Fruit fly (Drosophila melanogaster) whole organism, adult: ENCODE results near the gene CG4438.
A peak's percentile ranks its signal among the peaks of the same experiment; 100 is the strongest.

Source experiments
- CG11617 ChIP-seq: fragments of 200-800 bp; sonication (Bioruptor generic); optimal IDR thresholded peaks from 2 replicates; lab custom pipeline; 2017; ENCODE audit warnings: mild to moderate bottlenecking, missing biosample characterization, missing genetic modification reagents, missing genetic modification characterization
- CG12768 ChIP-seq: fragments of 200-800 bp; sonication (Bioruptor generic); optimal IDR thresholded peaks from 2 replicates; lab custom pipeline; 2017; ENCODE audit warnings: missing biosample characterization, missing genetic modification characterization, mild to moderate bottlenecking, moderate library complexity, missing genetic modification reagents
- CG14711 ChIP-seq: fragments of 200-800 bp; sonication (Bioruptor generic); optimal IDR thresholded peaks from 2 replicates; lab custom pipeline; 2018; ENCODE audit warnings: missing biosample characterization, mild to moderate bottlenecking, missing genetic modification characterization, moderate library complexity
- CG1620 ChIP-seq: fragments of 200-800 bp; sonication (Bioruptor generic); optimal IDR thresholded peaks from 2 replicates; lab custom pipeline; 2016; ENCODE audit warnings: missing biosample characterization, missing genetic modification characterization
- CG33017 ChIP-seq: fragments of 200-800 bp; sonication (Bioruptor generic); optimal IDR thresholded peaks from 2 replicates; lab custom pipeline; 2018; ENCODE audit warnings: missing biosample characterization, mild to moderate bottlenecking, missing genetic modification characterization, moderate library complexity
- CG5204 ChIP-seq: fragments of 200-800 bp; sonication (Bioruptor generic); optimal IDR thresholded peaks from 2 replicates; lab custom pipeline; 2016; ENCODE audit warnings: missing biosample characterization, missing genetic modification characterization
- CG7045 ChIP-seq: fragments of 200-800 bp; sonication (Bioruptor generic); optimal IDR thresholded peaks from 2 replicates; lab custom pipeline; 2017; ENCODE audit warnings: missing biosample characterization, mild to moderate bottlenecking, missing genetic modification characterization
- CG7101 ChIP-seq: fragments of 200-800 bp; sonication (Bioruptor generic); optimal IDR thresholded peaks from 2 replicates; lab custom pipeline; 2018; ENCODE audit warnings: missing biosample characterization, mild to moderate bottlenecking, missing genetic modification characterization, moderate library complexity
- Clk ChIP-seq: fragments of 200-800 bp; sonication (Bioruptor generic); optimal IDR thresholded peaks from 2 replicates; lab custom pipeline; 2017; ENCODE audit warnings: missing biosample characterization, missing genetic modification characterization
- Crg-1 ChIP-seq: fragments of 200-800 bp; sonication (Bioruptor generic); optimal IDR thresholded peaks from 2 replicates; lab custom pipeline; 2016; ENCODE audit warnings: missing biosample characterization, missing genetic modification characterization
- Hr96 ChIP-seq: fragments of 200-800 bp; sonication (Bioruptor generic); optimal IDR thresholded peaks from 2 replicates; lab custom pipeline; 2016; ENCODE audit warnings: missing biosample characterization, missing genetic modification characterization
- Mnt ChIP-seq: fragments of 200-800 bp; sonication (Bioruptor generic); optimal IDR thresholded peaks from 2 replicates; lab custom pipeline; 2016; ENCODE audit warnings: missing biosample characterization, mild to moderate bottlenecking, missing genetic modification characterization
- bab1 ChIP-seq: fragments of 200-800 bp; sonication (Bioruptor generic); optimal IDR thresholded peaks from 3 replicates; lab custom pipeline; 2019; ENCODE audit warnings: missing biosample characterization, mild to moderate bottlenecking, missing genetic modification characterization, moderate library complexity
- cic ChIP-seq: fragments of 200-800 bp; sonication (Bioruptor generic); optimal IDR thresholded peaks from 2 replicates; lab custom pipeline; 2017; ENCODE audit warnings: missing biosample characterization, mild to moderate bottlenecking, missing genetic modification characterization, moderate library complexity
- cnc ChIP-seq, 2 experiments: fragments of >200 bp; optimal IDR thresholded peaks; 2 replicates each; lab custom pipeline; 2017
- kay ChIP-seq: fragments of 200-800 bp; sonication (Bioruptor generic); peaks from one replicate; lab custom pipeline; 2016; ENCODE audit warnings: missing biosample characterization, missing genetic modification characterization, borderline replicate concordance
- ovo ChIP-seq: fragments of 200-800 bp; sonication (Bioruptor generic); optimal IDR thresholded peaks from 2 replicates; lab custom pipeline; 2016; ENCODE audit warnings: missing biosample characterization, missing genetic modification characterization
- pad ChIP-seq: fragments of 200-800 bp; sonication (Bioruptor generic); optimal IDR thresholded peaks from 3 replicates; lab custom pipeline; 2017; ENCODE audit warnings: missing biosample characterization, missing genetic modification characterization, mild to moderate bottlenecking, moderate library complexity, missing genetic modification reagents
- tj ChIP-seq: fragments of 200-800 bp; sonication (Bioruptor generic); optimal IDR thresholded peaks from 3 replicates; lab custom pipeline; 2017; ENCODE audit warnings: missing biosample characterization, mild to moderate bottlenecking, missing genetic modification characterization, moderate library complexity
- toe ChIP-seq: fragments of 200-800 bp; sonication (Bioruptor generic); optimal IDR thresholded peaks from 2 replicates; lab custom pipeline; 2016; ENCODE audit warnings: missing biosample characterization, missing genetic modification characterization

The CG4438 gene

dm6 chr2L:9426534-9426933, 28.7 kb upstream of the CG4438 start, which contains the start of gene Fbp2:
Gene Fbp2 (plus strand): TSS chr2L:9426784.
- TF ChIP-seq cnc (optimal IDR thresholded peaks at IDR 0.05; lab: Kevin White, UChicago) (no peak), cic (GFP tag; lab: Kevin White, UChicago) (no peak), CG11617 (GFP tag; lab: Kevin White, UChicago) (no peak), Crg-1 (GFP tag; lab: Kevin White, UChicago) (no peak), CG33017 (tag; lab: Kevin White, UChicago) (no peak), CG5204 (GFP tag; lab: Kevin White, UChicago) (no peak), bab1 (GFP tag; lab: Kevin White, UChicago) (no peak), Hr96 (GFP tag; lab: Kevin White, UChicago) (no peak), pad (GFP tag; lab: Kevin White, UChicago) (no peak), CG1620 (GFP tag; lab: Kevin White, UChicago) (no peak), kay (no peak), Mnt (no peak), toe (GFP tag; lab: Kevin White, UChicago) (no peak), tj (GFP tag; lab: Kevin White, UChicago) (no peak), CG12768 (no peak), CG7045 (GFP tag; lab: Kevin White, UChicago) (no peak), Clk (GFP tag; lab: Kevin White, UChicago) (no peak), CG7101 (no peak), CG14711 (tag; lab: Kevin White, UChicago) (no peak)

- TF ChIP-seq toe (GFP tag; lab: Kevin White, UChicago), result no peak
- no peak for TF ChIP-seq CG11617 (GFP tag; lab: Kevin White, UChicago)
- TF ChIP-seq CG14711 (tag; lab: Kevin White, UChicago), result no peak
- TF ChIP-seq bab1 (GFP tag; lab: Kevin White, UChicago), result no peak
- TF ChIP-seq pad (GFP tag; lab: Kevin White, UChicago), result no peak
- TF ChIP-seq CG5204 (GFP tag; lab: Kevin White, UChicago), result no peak
- TF ChIP-seq Mnt, result no peak
- no peak for TF ChIP-seq CG7045 (GFP tag; lab: Kevin White, UChicago)
- no peak for TF ChIP-seq CG12768
- no peak for TF ChIP-seq CG7101
- TF ChIP-seq kay, result no peak
- TF ChIP-seq cic (GFP tag; lab: Kevin White, UChicago), result no peak
Observed at dm6 chr2L:9424193-9424592, 26.4 kb upstream of the CG4438 start.

- no peak for TF ChIP-seq CG7045 (GFP tag; lab: Kevin White, UChicago)
- no peak for TF ChIP-seq tj (GFP tag; lab: Kevin White, UChicago)
- no peak for TF ChIP-seq kay
- TF ChIP-seq CG14711 (tag; lab: Kevin White, UChicago), result no peak
- TF ChIP-seq ovo (GFP tag; lab: Kevin White, UChicago), result no peak
- TF ChIP-seq CG11617 (GFP tag; lab: Kevin White, UChicago), result no peak
- TF ChIP-seq Hr96 (GFP tag; lab: Kevin White, UChicago), result no peak
- no peak for TF ChIP-seq CG12768
- TF ChIP-seq cic (GFP tag; lab: Kevin White, UChicago), result no peak
- TF ChIP-seq pad (GFP tag; lab: Kevin White, UChicago), result no peak
- no peak for TF ChIP-seq toe (GFP tag; lab: Kevin White, UChicago)
- TF ChIP-seq CG33017 (tag; lab: Kevin White, UChicago), result no peak
- TF ChIP-seq bab1 (GFP tag; lab: Kevin White, UChicago), result no peak
- no peak for TF ChIP-seq CG7101
- TF ChIP-seq Mnt, result no peak
- TF ChIP-seq Clk (GFP tag; lab: Kevin White, UChicago), result no peak
- no peak for TF ChIP-seq cnc (optimal IDR thresholded peaks at IDR 0.05; lab: Kevin White, UChicago)
- TF ChIP-seq CG5204 (GFP tag; lab: Kevin White, UChicago), result no peak
- no peak for TF ChIP-seq Crg-1 (GFP tag; lab: Kevin White, UChicago)
- TF ChIP-seq CG1620 (GFP tag; lab: Kevin White, UChicago), result no peak
Observed at dm6 chr2L:9421312-9421711, 23.5 kb upstream of the CG4438 start.

- TF ChIP-seq tj (GFP tag; lab: Kevin White, UChicago) (no peak), CG1620 (GFP tag; lab: Kevin White, UChicago) (no peak), toe (GFP tag; lab: Kevin White, UChicago) (no peak), Clk (GFP tag; lab: Kevin White, UChicago) (no peak), CG7101 (no peak), cnc (optimal IDR thresholded peaks at IDR 0.05; lab: Kevin White, UChicago) (no peak), bab1 (GFP tag; lab: Kevin White, UChicago) (no peak), pad (GFP tag; lab: Kevin White, UChicago) (no peak), CG33017 (tag; lab: Kevin White, UChicago) (no peak), CG12768 (no peak), Hr96 (GFP tag; lab: Kevin White, UChicago) (no peak), CG5204 (GFP tag; lab: Kevin White, UChicago) (no peak), kay (no peak), Mnt (no peak), CG14711 (tag; lab: Kevin White, UChicago) (no peak), cic (GFP tag; lab: Kevin White, UChicago) (no peak)
Observed at dm6 chr2L:9420660-9421059, 22.9 kb upstream of the CG4438 start.

- peak; percentile 74 for TF ChIP-seq kay
- TF ChIP-seq toe (GFP tag; lab: Kevin White, UChicago), result no peak
Observed at dm6 chr2L:9416244-9416758, 18.5 kb upstream of the CG4438 start, which contains the start of gene Mco1. Gene Mco1 (plus strand): TSS chr2L:9416588.

- TF ChIP-seq Hr96 (GFP tag; lab: Kevin White, UChicago), result no peak
- TF ChIP-seq cnc (optimal IDR thresholded peaks at IDR 0.05; lab: Kevin White, UChicago), result no peak
- TF ChIP-seq bab1 (GFP tag; lab: Kevin White, UChicago), result no peak
- no peak for TF ChIP-seq CG33017 (tag; lab: Kevin White, UChicago)
- no peak for TF ChIP-seq Crg-1 (GFP tag; lab: Kevin White, UChicago)
- no peak for TF ChIP-seq Mnt
- TF ChIP-seq CG5204 (GFP tag; lab: Kevin White, UChicago), result no peak
- no peak for TF ChIP-seq CG7045 (GFP tag; lab: Kevin White, UChicago)
- TF ChIP-seq toe (GFP tag; lab: Kevin White, UChicago), result no peak
- TF ChIP-seq Clk (GFP tag; lab: Kevin White, UChicago), result no peak
- TF ChIP-seq CG11617 (GFP tag; lab: Kevin White, UChicago), result no peak
- no peak for TF ChIP-seq CG14711 (tag; lab: Kevin White, UChicago)
- TF ChIP-seq CG1620 (GFP tag; lab: Kevin White, UChicago), result no peak
- no peak for TF ChIP-seq tj (GFP tag; lab: Kevin White, UChicago)
Observed at dm6 chr2L:9415053-9415452, 17.3 kb upstream of the CG4438 start, which contains the start of gene Shawl. Gene Shawl (minus strand): TSS chr2L:9415156.
